Fruit fly (Drosophila melanogaster) whole organism, adult: ENCODE measurements around the gene atms.

Experiments used
- CG12768 ChIP-seq: fragments of 200-800 bp; sonication (Bioruptor generic); optimal IDR thresholded peaks from 2 replicates; lab custom pipeline; 2017; ENCODE audit warnings: missing biosample characterization, missing genetic modification characterization, mild to moderate bottlenecking, moderate library complexity, missing genetic modification reagents
- CG14711 ChIP-seq: fragments of 200-800 bp; sonication (Bioruptor generic); optimal IDR thresholded peaks from 2 replicates; lab custom pipeline; 2018; ENCODE audit warnings: missing biosample characterization, mild to moderate bottlenecking, missing genetic modification characterization, moderate library complexity
- CG33017 ChIP-seq: fragments of 200-800 bp; sonication (Bioruptor generic); optimal IDR thresholded peaks from 2 replicates; lab custom pipeline; 2018; ENCODE audit warnings: missing biosample characterization, mild to moderate bottlenecking, missing genetic modification characterization, moderate library complexity
- CG7101 ChIP-seq: fragments of 200-800 bp; sonication (Bioruptor generic); optimal IDR thresholded peaks from 2 replicates; lab custom pipeline; 2018; ENCODE audit warnings: missing biosample characterization, mild to moderate bottlenecking, missing genetic modification characterization, moderate library complexity
- Hr96 ChIP-seq: fragments of 200-800 bp; sonication (Bioruptor generic); optimal IDR thresholded peaks from 2 replicates; lab custom pipeline; 2016; ENCODE audit warnings: missing biosample characterization, missing genetic modification characterization
- bab1 ChIP-seq: fragments of 200-800 bp; sonication (Bioruptor generic); optimal IDR thresholded peaks from 3 replicates; lab custom pipeline; 2019; ENCODE audit warnings: missing biosample characterization, mild to moderate bottlenecking, missing genetic modification characterization, moderate library complexity
- cic ChIP-seq: fragments of 200-800 bp; sonication (Bioruptor generic); optimal IDR thresholded peaks from 2 replicates; lab custom pipeline; 2017; ENCODE audit warnings: missing biosample characterization, mild to moderate bottlenecking, missing genetic modification characterization, moderate library complexity
- kay ChIP-seq: fragments of 200-800 bp; sonication (Bioruptor generic); peaks from one replicate; lab custom pipeline; 2016; ENCODE audit warnings: missing biosample characterization, missing genetic modification characterization, borderline replicate concordance
- ovo ChIP-seq: fragments of 200-800 bp; sonication (Bioruptor generic); optimal IDR thresholded peaks from 2 replicates; lab custom pipeline; 2016; ENCODE audit warnings: missing biosample characterization, missing genetic modification characterization
- pad ChIP-seq: fragments of 200-800 bp; sonication (Bioruptor generic); optimal IDR thresholded peaks from 3 replicates; lab custom pipeline; 2017; ENCODE audit warnings: missing biosample characterization, missing genetic modification characterization, mild to moderate bottlenecking, moderate library complexity, missing genetic modification reagents
- toe ChIP-seq: fragments of 200-800 bp; sonication (Bioruptor generic); optimal IDR thresholded peaks from 2 replicates; lab custom pipeline; 2016; ENCODE audit warnings: missing biosample characterization, missing genetic modification characterization

DNA sequence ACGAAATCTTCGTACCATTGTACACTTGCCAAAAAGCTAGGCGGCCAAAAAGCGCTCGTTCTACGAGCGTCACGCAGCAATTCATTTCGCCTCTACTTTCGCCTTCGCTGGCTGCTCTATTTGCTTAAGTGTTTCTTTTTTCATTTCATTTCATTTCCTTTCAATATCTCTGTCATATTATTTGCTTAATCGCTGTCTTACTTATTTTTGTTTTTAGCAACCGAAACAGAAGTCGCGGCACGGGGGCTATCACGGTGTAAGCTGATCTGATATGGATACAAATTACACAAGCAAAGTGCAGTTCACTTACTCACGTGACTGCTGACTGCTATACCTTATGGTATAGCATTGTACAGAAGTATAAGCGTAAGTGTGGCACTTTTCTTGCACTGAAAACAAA is 21.5 kb downstream of the atms start:
- TF ChIP-seq CG33017 (no peak), ovo (GFP tag; lab: Kevin White, UChicago) (no peak), bab1 (no peak), Hr96 (GFP tag; lab: Kevin White, UChicago) (no peak), toe (GFP tag; lab: Kevin White, UChicago) (no peak), kay (GFP tag; lab: Kevin White, UChicago) (no peak), CG12768 (GFP tag; lab: Kevin White, UChicago) (no peak), pad (GFP tag; lab: Kevin White, UChicago) (no peak), CG7101 (tag; lab: Kevin White, UChicago) (no peak), cic (GFP tag; lab: Kevin White, UChicago) (no peak), CG14711 (tag; lab: Kevin White, UChicago) (no peak)
